Worm (Caenorhabditis elegans): ENCODE results near the gene swan-2.

DNA sequence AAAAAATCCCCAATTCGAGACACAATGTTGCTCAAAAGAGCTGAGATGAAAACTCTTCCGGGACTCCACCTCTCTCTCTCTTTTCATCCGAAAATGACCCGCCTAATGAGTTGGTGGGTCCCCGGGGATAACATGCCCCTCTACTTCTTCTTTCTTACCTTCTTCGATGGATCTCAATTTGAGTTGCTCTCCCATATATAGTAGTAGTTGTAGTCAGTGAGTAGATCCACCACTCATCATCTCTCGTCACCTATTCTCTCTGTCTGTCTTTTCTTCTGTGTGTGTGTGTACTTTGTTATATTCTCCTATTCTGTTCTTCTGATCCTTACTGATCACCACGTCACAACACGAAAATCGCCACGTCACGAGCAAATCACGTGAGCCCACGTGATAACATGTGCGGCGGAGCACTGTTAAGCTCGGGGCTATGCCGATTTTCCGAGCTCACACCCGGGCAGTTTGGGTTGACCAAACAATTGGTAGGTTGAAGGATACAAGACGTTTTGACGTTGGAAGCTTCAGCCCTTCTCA is 7.8 kb downstream of the swan-2 start, which contains the start of gene twk-32:
- TF ChIP-seq ceh-45 (GFP tag; IDR thresholded peaks at IDR 0.05) (no peak), pha-4 (tag; optimal IDR thresholded peaks at IDR 0.05) (no peak), ceh-2 (tag; optimal IDR thresholded peaks at IDR 0.05) (no peak), tbx-7 (tag; optimal IDR thresholded peaks at IDR 0.05) (no peak), pqm-1 (tag; optimal IDR thresholded peaks at IDR 0.05) (no peak), ztf-16 (tag; optimal IDR thresholded peaks at IDR 0.05) (no peak), odd-2 (tag; optimal IDR thresholded peaks at IDR 0.05) (no peak)
